Fruit fly (Drosophila melanogaster): ENCODE measurements around the gene Gtpx.
A peak's percentile ranks its signal among the peaks of the same experiment; 100 is the strongest.

Gtpx gene

DNA sequence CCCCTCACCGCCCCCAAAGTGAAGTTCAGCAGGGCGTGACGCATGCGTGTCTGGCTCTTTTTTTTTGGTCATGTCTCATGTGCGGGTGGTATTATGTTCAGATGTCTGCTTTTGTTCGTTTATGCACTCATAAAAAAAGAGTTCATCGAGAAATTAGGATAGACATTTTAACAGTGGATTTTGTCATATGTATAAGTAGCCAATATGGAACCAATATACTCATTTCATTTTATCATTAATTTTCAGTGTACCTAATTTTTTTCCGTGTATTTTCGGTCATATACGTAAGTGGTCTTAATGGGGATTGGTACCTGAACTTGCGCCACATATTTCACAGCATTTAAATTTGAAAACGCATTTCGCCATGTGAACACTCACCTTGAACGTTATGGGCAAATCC is 25.7 kb upstream of the Gtpx start (continued):
- TF ChIP-seq amos (GFP tag; IDR thresholded peaks at IDR 0.05; ENCODE audit: partially characterized antibody) (no peak), Deaf1 (tag; optimal IDR thresholded peaks at IDR 0.05) (no peak), grau (tag; optimal IDR thresholded peaks at IDR 0.05) (peak; percentile 51), z (GFP tag; IDR thresholded peaks at IDR 0.05) (no peak), CG15073 (GFP tag; optimal IDR thresholded peaks at IDR 0.05) (no peak), pros (GFP tag; optimal IDR thresholded peaks at IDR 0.05) (no peak), ken (GFP tag; IDR thresholded peaks at IDR 0.05) (peak; percentile 70; the same call in 2 of the 3 replicates), hb (GFP tag; IDR thresholded peaks at IDR 0.05; ENCODE audit: partially characterized antibody) (no peak), CG1024 (GFP tag; IDR thresholded peaks at IDR 0.05) (peak; percentile 65), Meics (GFP tag; optimal IDR thresholded peaks at IDR 0.05) (no peak), NFAT (GFP tag; IDR thresholded peaks at IDR 0.05) (no peak), Fer2 (tag; optimal IDR thresholded peaks at IDR 0.05) (no peak), Dref (GFP tag; IDR thresholded peaks at IDR 0.05) (no peak), CG4424 (GFP tag; optimal IDR thresholded peaks at IDR 0.05) (peak; percentile 66), nau (GFP tag; optimal IDR thresholded peaks at IDR 0.05) (no peak), CG14860 (GFP tag; IDR thresholded peaks at IDR 0.05; ENCODE audit: partially characterized antibody) (no peak), chinmo (GFP tag; IDR thresholded peaks at IDR 0.05; ENCODE audit: partially characterized antibody) (no peak), CG10959 (GFP tag; IDR thresholded peaks at IDR 0.05) (0 out of 2 replicates have a peak, but pooled peaks have one; percentile 38), CG9437 (GFP tag; optimal IDR thresholded peaks at IDR 0.05) (peak; percentile 37), Spps (tag; optimal IDR thresholded peaks at IDR 0.05) (peak; percentile 70), nmo (GFP tag; optimal IDR thresholded peaks at IDR 0.05) (peak; percentile 52), Side (GFP tag; optimal IDR thresholded peaks at IDR 0.05) (no peak), gt (GFP tag; IDR thresholded peaks at IDR 0.05) (no peak), CrebB (tag; optimal IDR thresholded peaks at IDR 0.05) (no peak), CG11695 (GFP tag; IDR thresholded peaks at IDR 0.05) (no peak), C15 (GFP tag; IDR thresholded peaks at IDR 0.05) (0 out of 3 replicates have a peak, but pooled peaks have one; percentile 55), CG10321 (GFP tag; IDR thresholded peaks at IDR 0.05) (no peak), CG32532 (GFP tag; IDR thresholded peaks at IDR 0.05) (no peak), CG3995 (GFP tag; optimal IDR thresholded peaks at IDR 0.05) (no peak), CG34224 (GFP tag; IDR thresholded peaks at IDR 0.05; ENCODE audit: partially characterized antibody) (no peak), Opbp (GFP tag; IDR thresholded peaks at IDR 0.05; ENCODE audit: partially characterized antibody) (no peak), peb (GFP tag; IDR thresholded peaks at IDR 0.05) (0 out of 2 replicates have a peak, but pooled peaks have one; percentile 10), sens (GFP tag) (peak; percentile 94), Rx (GFP tag; IDR thresholded peaks at IDR 0.05) (peak; percentile 42; the same call in 1 of the 2 replicates), gro (GFP tag; optimal IDR thresholded peaks at IDR 0.05) (no peak), bbx (GFP tag; IDR thresholded peaks at IDR 0.05; ENCODE audit: partially characterized antibody) (no peak), ash1 (GFP tag; optimal IDR thresholded peaks at IDR 0.05) (no peak), usp (GFP tag; optimal IDR thresholded peaks at IDR 0.05) (no peak), tna (GFP tag; IDR thresholded peaks at IDR 0.05; ENCODE audit: partially characterized antibody) (no peak), esg (GFP tag; conservative IDR thresholded peaks at IDR 0.05) (peak; percentile 59), fu2 (GFP tag; optimal IDR thresholded peaks at IDR 0.05) (no peak), zen (tag; optimal IDR thresholded peaks at IDR 0.05) (peak; percentile 10), kah (GFP tag; optimal IDR thresholded peaks at IDR 0.05) (peak; percentile 25), dati (GFP tag; IDR thresholded peaks at IDR 0.05) (peak; percentile 28; the same call in 1 of the 2 replicates), ssp (GFP tag; IDR thresholded peaks at IDR 0.05) (peak; percentile 63), caup (GFP tag; optimal IDR thresholded peaks at IDR 0.05; ENCODE audit: severe bottlenecking) (peak; percentile 28), CG9876 (GFP tag; optimal IDR thresholded peaks at IDR 0.05) (no peak), Dek (tag; optimal IDR thresholded peaks at IDR 0.05) (peak; percentile 40), cas (GFP tag; IDR thresholded peaks at IDR 0.05) (no peak), CG3281 (GFP tag; optimal IDR thresholded peaks at IDR 0.05) (no peak), CG1603 (tag; optimal IDR thresholded peaks at IDR 0.05) (peak; percentile 78)
